Fruit fly (Drosophila melanogaster) whole organism, embryonic: ENCODE data around the gene CG11437.

Experiments used
- CG10267 ChIP-seq: fragments of 200-800 bp; sonication (Bioruptor generic); optimal IDR thresholded peaks from 2 replicates; lab custom pipeline; 2018; ENCODE audit warnings: missing biosample characterization, mild to moderate bottlenecking, missing genetic modification characterization, moderate library complexity
- CG10321 ChIP-seq: fragments of 200-800 bp; sonication (Bioruptor generic); IDR thresholded peaks from 2 replicates; pipeline ENCODE4 v1.3.6; 2022; ENCODE audit warnings: missing biosample characterization, missing genetic modification characterization
- CG10462 ChIP-seq: fragments of 200-800 bp; sonication (Bioruptor generic); optimal IDR thresholded peaks from 2 replicates; lab custom pipeline; 2016; ENCODE audit warnings: missing biosample characterization, missing genetic modification characterization
- CG12104 ChIP-seq: fragments of 200-800 bp; sonication (Bioruptor generic); optimal IDR thresholded peaks from 3 replicates; lab custom pipeline; 2016; ENCODE audit warnings: missing biosample characterization, missing genetic modification characterization
- CG12769 ChIP-seq: fragments of 200-800 bp; sonication (Bioruptor generic); optimal IDR thresholded peaks from 2 replicates; lab custom pipeline; 2019; ENCODE audit warnings: missing biosample characterization, mild to moderate bottlenecking, missing genetic modification characterization, moderate library complexity
- CG14710 ChIP-seq: fragments of 200-800 bp; sonication (Bioruptor generic); optimal IDR thresholded peaks from 3 replicates; lab custom pipeline; 2019; ENCODE audit warnings: missing biosample characterization, mild to moderate bottlenecking, missing genetic modification characterization, moderate library complexity
- CG15696 ChIP-seq: fragments of 200-800 bp; sonication (Bioruptor generic); optimal IDR thresholded peaks from 2 replicates; lab custom pipeline; 2019; ENCODE audit warnings: missing biosample characterization, mild to moderate bottlenecking, missing genetic modification characterization, moderate library complexity
- CG17328 ChIP-seq: fragments of 200-800 bp; sonication (Bioruptor generic); IDR thresholded peaks from 2 replicates; pipeline ENCODE4 v1.3.6; 2022; ENCODE audit warnings: missing biosample characterization, missing genetic modification characterization
- CG17361 ChIP-seq: fragments of 200-800 bp; sonication (Bioruptor generic); IDR thresholded peaks from 3 replicates; pipeline ENCODE4 v1.3.6; 2022; ENCODE audit warnings: missing biosample characterization, missing genetic modification characterization
- CG2199 ChIP-seq: fragments of 200-800 bp; sonication (Bioruptor generic); IDR thresholded peaks from 3 replicates; pipeline ENCODE4 v1.3.6; 2022; ENCODE audit warnings: missing biosample characterization, missing genetic modification characterization
- CG32532 ChIP-seq: fragments of 200-800 bp; sonication (Bioruptor generic); IDR thresholded peaks from 2 replicates; pipeline ENCODE4 v1.3.6; 2022; ENCODE audit warnings: missing biosample characterization, missing genetic modification characterization
- CG33213 ChIP-seq: fragments of 200-800 bp; sonication (Bioruptor generic); optimal IDR thresholded peaks from 3 replicates; lab custom pipeline; 2016; ENCODE audit warnings: missing biosample characterization, missing genetic modification characterization
- CG33557 ChIP-seq: fragments of 200-800 bp; sonication (Bioruptor generic); optimal IDR thresholded peaks from 2 replicates; lab custom pipeline; 2019; ENCODE audit warnings: missing biosample characterization, mild to moderate bottlenecking, missing genetic modification characterization, moderate library complexity
- CG42726 ChIP-seq: fragments of 200-800 bp; sonication (Bioruptor generic); IDR thresholded peaks from 2 replicates; pipeline ENCODE4 v1.3.6; 2022; ENCODE audit warnings: missing biosample characterization, missing genetic modification characterization; ENCODE audit not compliant: partially characterized antibody
- CG4730 ChIP-seq: fragments of 200-800 bp; sonication (Bioruptor generic); IDR thresholded peaks from 2 replicates; pipeline ENCODE4 v1.3.6; 2022; ENCODE audit warnings: missing biosample characterization, missing genetic modification characterization
- CG7271 ChIP-seq: fragments of 200-800 bp; sonication (Bioruptor generic); optimal IDR thresholded peaks from 2 replicates; lab custom pipeline; 2018; ENCODE audit warnings: missing biosample characterization, mild to moderate bottlenecking, missing genetic modification characterization, moderate library complexity
- CG9727 ChIP-seq: fragments of 200-800 bp; sonication (Bioruptor generic); optimal IDR thresholded peaks from 3 replicates; lab custom pipeline; 2017; ENCODE audit warnings: missing biosample characterization, mild to moderate bottlenecking, missing genetic modification characterization
- CG9797 ChIP-seq: fragments of 200-800 bp; sonication (Bioruptor generic); optimal IDR thresholded peaks from 3 replicates; lab custom pipeline; 2018; ENCODE audit warnings: missing biosample characterization, mild to moderate bottlenecking, missing genetic modification characterization
- CTCF ChIP-seq: fragments of 200-800 bp; sonication (Bioruptor generic); optimal IDR thresholded peaks from 2 replicates; lab custom pipeline; 2017; ENCODE audit warnings: missing biosample characterization, mild to moderate bottlenecking, missing genetic modification characterization, moderate library complexity
- D19A ChIP-seq: fragments of 200-800 bp; optimal IDR thresholded peaks from 3 replicates; lab custom pipeline; 2019; ENCODE audit warnings: missing biosample characterization, mild to moderate bottlenecking, missing genetic modification characterization, moderate library complexity
- Ets97D ChIP-seq: fragments of 200-800 bp; sonication (Bioruptor generic); optimal IDR thresholded peaks from 3 replicates; lab custom pipeline; 2016; ENCODE audit warnings: missing biosample characterization, missing genetic modification characterization
- HHEX ChIP-seq: fragments of 200-800 bp; sonication (Bioruptor generic); optimal IDR thresholded peaks from 3 replicates; lab custom pipeline; 2017; ENCODE audit warnings: missing biosample characterization, mild to moderate bottlenecking, missing genetic modification characterization, missing genetic modification reagents
- HLH4C ChIP-seq: fragments of 200-800 bp; sonication (Bioruptor generic); IDR thresholded peaks from 3 replicates; pipeline ENCODE4 v1.3.6; 2022; ENCODE audit warnings: missing biosample characterization, missing genetic modification characterization; ENCODE audit not compliant: partially characterized antibody
- Mad ChIP-seq: fragments of 200-800 bp; sonication (Bioruptor generic); optimal IDR thresholded peaks from 2 replicates; lab custom pipeline; 2016; ENCODE audit warnings: missing biosample characterization, missing genetic modification characterization
- Max ChIP-seq: fragments of 200-800 bp; sonication (Bioruptor generic); optimal IDR thresholded peaks from 2 replicates; lab custom pipeline; 2016; ENCODE audit warnings: missing biosample characterization, mild to moderate bottlenecking, missing genetic modification characterization
- NC2β ChIP-seq: fragments of 200-800 bp; sonication (Bioruptor generic); optimal IDR thresholded peaks from 2 replicates; lab custom pipeline; 2016; ENCODE audit warnings: missing biosample characterization, missing genetic modification characterization
- Trl ChIP-seq, 3 experiments: fragments of >200 bp in 2 of 3; fragments of 200-800 bp in 1 of 3; sonication (Bioruptor generic) in 1 of 3; optimal IDR thresholded peaks; 2 replicates in 1 of 3; 3 replicates in 2 of 3; lab custom pipeline; 2016 to 2017; ENCODE audit warnings: missing biosample characterization in 1 of 3, missing genetic modification characterization in 1 of 3
- ab ChIP-seq: fragments of 200-800 bp; sonication (Bioruptor generic); optimal IDR thresholded peaks from 2 replicates; lab custom pipeline; 2016; ENCODE audit warnings: missing biosample characterization, missing genetic modification characterization
- ac ChIP-seq: fragments of 200-800 bp; sonication (Bioruptor generic); optimal IDR thresholded peaks from 3 replicates; lab custom pipeline; 2017; ENCODE audit warnings: missing biosample characterization, mild to moderate bottlenecking, missing genetic modification characterization
- bab2 ChIP-seq: fragments of 200-800 bp; sonication (Bioruptor generic); optimal IDR thresholded peaks from 2 replicates; lab custom pipeline; 2016; ENCODE audit warnings: missing biosample characterization, missing genetic modification characterization
- chm ChIP-seq: fragments of 200-800 bp; sonication (Bioruptor generic); IDR thresholded peaks from 2 replicates; pipeline ENCODE4 v1.3.6; 2022; ENCODE audit warnings: missing biosample characterization, missing genetic modification characterization
- dm ChIP-seq: fragments of 200-800 bp; sonication (Bioruptor generic); optimal IDR thresholded peaks from 3 replicates; lab custom pipeline; 2016; ENCODE audit warnings: missing biosample characterization, missing genetic modification characterization
- fd3F ChIP-seq: fragments of 200-800 bp; sonication (Bioruptor generic); optimal IDR thresholded peaks from 2 replicates; lab custom pipeline; 2018; ENCODE audit warnings: missing biosample characterization, mild to moderate bottlenecking, missing genetic modification characterization, moderate library complexity
- gcm ChIP-seq: fragments of 200-800 bp; sonication (Bioruptor generic); optimal IDR thresholded peaks from 2 replicates; lab custom pipeline; 2019; ENCODE audit warnings: missing biosample characterization, mild to moderate bottlenecking, missing genetic modification characterization, moderate library complexity
- gem ChIP-seq: fragments of 200-800 bp; sonication (Bioruptor generic); optimal IDR thresholded peaks from 2 replicates; lab custom pipeline; 2019; ENCODE audit warnings: missing biosample characterization, mild to moderate bottlenecking, missing genetic modification characterization, moderate library complexity
- hth ChIP-seq: fragments of >200 bp; optimal IDR thresholded peaks from 2 replicates; lab custom pipeline; 2017; ENCODE audit warnings: inconsistent platforms
- knrl ChIP-seq: fragments of 200-800 bp; sonication (Bioruptor generic); IDR thresholded peaks from 3 replicates; pipeline ENCODE4 v1.3.6; 2022; ENCODE audit warnings: missing biosample characterization, missing genetic modification characterization; ENCODE audit not compliant: partially characterized antibody
- lola ChIP-seq, 3 experiments: fragments of >200 bp in 2 of 3; fragments of 200-800 bp in 1 of 3; sonication (Bioruptor generic) in 1 of 3; optimal IDR thresholded peaks; 2 replicates each; lab custom pipeline; 2017 to 2019; ENCODE audit warnings: missing biosample characterization in 3 of 3, missing genetic modification characterization in 3 of 3, mild to moderate bottlenecking in 1 of 3, moderate library complexity in 1 of 3
- pb ChIP-seq: fragments of 200-800 bp; sonication (Bioruptor generic); optimal IDR thresholded peaks from 3 replicates; lab custom pipeline; 2016; ENCODE audit warnings: missing biosample characterization, missing genetic modification characterization
- prd ChIP-seq, 3 experiments: fragments of >200 bp in 2 of 3; fragments of 200-800 bp in 1 of 3; sonication (Bioruptor generic) in 1 of 3; optimal IDR thresholded peaks in 2 of 3; IDR thresholded peaks in 1 of 3; 2 replicates in 2 of 3; 3 replicates in 1 of 3; pipeline versions ENCODE4 v1.3.6 to Lab custom; 2017 to 2022; ENCODE audit warnings: missing biosample characterization in 1 of 3, missing genetic modification characterization in 1 of 3
- pum ChIP-seq: fragments of 200-800 bp; sonication (Bioruptor generic); optimal IDR thresholded peaks from 2 replicates; lab custom pipeline; 2016; ENCODE audit warnings: missing biosample characterization, missing genetic modification characterization
- row ChIP-seq: fragments of 200-800 bp; sonication (Bioruptor generic); IDR thresholded peaks from 3 replicates; pipeline ENCODE4 v1.3.6; 2022; ENCODE audit warnings: missing biosample characterization, missing genetic modification characterization
- run ChIP-seq: fragments of 200-800 bp; sonication (Bioruptor generic); optimal IDR thresholded peaks from 3 replicates; lab custom pipeline; 2018; ENCODE audit warnings: missing biosample characterization, mild to moderate bottlenecking, missing genetic modification characterization
- shn ChIP-seq: fragments of 200-800 bp; sonication (Bioruptor generic); optimal IDR thresholded peaks from 3 replicates; lab custom pipeline; 2016; ENCODE audit warnings: missing biosample characterization, missing genetic modification characterization
- so ChIP-seq: fragments of 200-800 bp; sonication (Bioruptor generic); IDR thresholded peaks from 3 replicates; pipeline ENCODE4 v1.3.6; 2022; ENCODE audit warnings: missing biosample characterization, missing genetic modification characterization
- sr ChIP-seq: fragments of 200-800 bp; sonication (Bioruptor generic); IDR thresholded peaks from 3 replicates; pipeline ENCODE4 v1.3.6; 2022; ENCODE audit warnings: missing biosample characterization, missing genetic modification characterization
- unc-4 ChIP-seq: fragments of 200-800 bp; sonication (Bioruptor generic); IDR thresholded peaks from 2 replicates; pipeline ENCODE4 v1.3.6; 2022; ENCODE audit warnings: missing biosample characterization, missing genetic modification characterization; ENCODE audit not compliant: partially characterized antibody
- vnd ChIP-seq: fragments of 200-800 bp; sonication (Bioruptor generic); IDR thresholded peaks from 3 replicates; pipeline ENCODE4 v1.3.6; 2022; ENCODE audit warnings: missing biosample characterization, missing genetic modification characterization; ENCODE audit not compliant: partially characterized antibody
- z ChIP-seq: fragments of 200-800 bp; sonication (Bioruptor generic); IDR thresholded peaks from 3 replicates; pipeline ENCODE4 v1.3.6; 2022; ENCODE audit warnings: missing biosample characterization, missing genetic modification characterization
- zen ChIP-seq: fragments of 200-800 bp; sonication (Bioruptor generic); optimal IDR thresholded peaks from 3 replicates; lab custom pipeline; 2018; ENCODE audit warnings: missing biosample characterization, mild to moderate bottlenecking, missing genetic modification characterization, moderate library complexity

CG11437 gene

DNA sequence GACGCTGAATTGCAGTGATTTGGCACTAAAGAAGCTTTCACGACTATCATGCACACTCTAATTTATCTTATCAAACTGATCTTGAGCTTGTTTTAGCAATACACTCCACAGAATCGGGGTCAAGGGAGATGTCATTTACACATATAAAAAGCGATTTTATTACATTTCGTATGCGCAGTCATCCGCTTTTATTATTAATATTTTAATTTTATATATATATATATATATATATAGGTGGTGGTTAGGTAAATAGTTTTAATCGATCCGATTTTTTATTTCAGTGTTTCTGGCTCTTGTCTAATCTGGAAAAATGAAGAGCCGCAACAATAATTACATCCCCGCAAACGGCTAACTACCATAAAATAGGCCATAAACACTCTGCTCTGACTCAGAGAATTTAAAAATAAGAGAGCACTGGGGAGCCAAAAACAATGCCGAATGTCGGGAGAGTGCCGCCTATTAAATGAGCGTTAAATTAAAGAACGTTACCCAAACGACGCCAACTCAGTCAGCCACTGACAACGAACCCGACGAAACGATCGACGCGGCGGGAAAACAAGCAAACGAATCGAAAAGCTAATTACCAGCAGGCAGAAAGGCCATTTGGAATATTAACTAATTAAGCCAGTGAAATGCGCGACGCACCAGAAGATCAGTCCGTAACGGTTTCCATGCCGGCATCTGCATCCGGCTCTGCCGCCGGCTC is 3.1 kb downstream of the CG11437 start (continued):
- peak; percentile 57 for TF ChIP-seq CG17361 (GFP tag; lab: Robert Waterston, UW)
- TF ChIP-seq D19A (tag; lab: Kevin White, UChicago), result no peak
- peak; percentile 82 for TF ChIP-seq gem (tag; lab: Kevin White, UChicago)
- no peak for TF ChIP-seq HLH4C (GFP tag; lab: Robert Waterston, UW)
- TF ChIP-seq Ets97D (GFP tag; lab: Kevin White, UChicago), result no peak
- peak; percentile 51 for TF ChIP-seq fd3F (GFP tag; lab: Kevin White, UChicago)
- TF ChIP-seq sr, result no peak
- no peak for TF ChIP-seq CG15696 (tag; lab: Kevin White, UChicago)
- TF ChIP-seq gcm (GFP tag; lab: Kevin White, UChicago), result no peak
- no peak for TF ChIP-seq Max
- peak; percentile 59 for TF ChIP-seq HHEX
- no peak for TF ChIP-seq bab2
- no peak for TF ChIP-seq CG33557 (GFP tag; lab: Kevin White, UChicago)
- no peak for TF ChIP-seq vnd (GFP tag; lab: Robert Waterston, UW)
- TF ChIP-seq CG9797 (GFP tag; lab: Kevin White, UChicago), result no peak
- no peak for TF ChIP-seq CG42726 (GFP tag; lab: Robert Waterston, UW)
- TF ChIP-seq CG10462 (GFP tag; lab: Kevin White, UChicago), result no peak
- TF ChIP-seq Trl (optimal IDR thresholded peaks at IDR 0.05; lab: Kevin White, UChicago), result peak; percentile 26 to 58
- no peak for TF ChIP-seq Trl (GFP tag; optimal IDR thresholded peaks at IDR 0.05; lab: Kevin White, UChicago)
- no peak for TF ChIP-seq lola (GFP tag; optimal IDR thresholded peaks at IDR 0.05; lab: Kevin White, UChicago)
- TF ChIP-seq NC2β (GFP tag; lab: Kevin White, UChicago), result no peak
- no peak for TF ChIP-seq prd (optimal IDR thresholded peaks at IDR 0.05; lab: Kevin White, UChicago)
- peak; percentile 53; the same call in 2 of the 3 replicates for TF ChIP-seq prd (GFP tag; IDR thresholded peaks at IDR 0.05; lab: Robert Waterston, UW)
- no peak for TF ChIP-seq CG10321 (GFP tag; lab: Robert Waterston, UW)
- TF ChIP-seq zen (tag; lab: Kevin White, UChicago), result no peak
- TF ChIP-seq knrl (GFP tag; lab: Robert Waterston, UW), result no peak
- peak; percentile 66 for TF ChIP-seq CG32532
- no peak for TF ChIP-seq chm (GFP tag; lab: Robert Waterston, UW)
- peak; percentile 29; the same call in 1 of the 2 replicates for TF ChIP-seq CG4730
- no peak for TF ChIP-seq pum (GFP tag; lab: Kevin White, UChicago)
- no peak for TF ChIP-seq CG12104 (GFP tag; lab: Kevin White, UChicago)
- TF ChIP-seq CG14710 (tag; lab: Kevin White, UChicago), result no peak
- no peak for TF ChIP-seq CG33213
- TF ChIP-seq CG9727, result peak; percentile 43
- TF ChIP-seq CG7271 (tag; lab: Kevin White, UChicago), result no peak
- no peak for TF ChIP-seq hth (lab: Kevin White, UChicago)
- TF ChIP-seq pb (GFP tag; lab: Kevin White, UChicago), result no peak
- TF ChIP-seq unc-4 (GFP tag; lab: Robert Waterston, UW), result no peak
- no peak for TF ChIP-seq ab (GFP tag; lab: Kevin White, UChicago)
- TF ChIP-seq run (tag; lab: Kevin White, UChicago), result peak; percentile 11
- no peak for TF ChIP-seq CTCF (GFP tag; lab: Kevin White, UChicago)
- peak; percentile 74 for TF ChIP-seq row (GFP tag; lab: Robert Waterston, UW)
- TF ChIP-seq so (GFP tag; lab: Robert Waterston, UW), result no peak
- no peak for TF ChIP-seq CG10267 (tag; lab: Kevin White, UChicago)
- TF ChIP-seq CG12769 (tag; lab: Kevin White, UChicago), result no peak
- TF ChIP-seq shn (GFP tag; lab: Kevin White, UChicago), result no peak
- no peak for TF ChIP-seq CG2199 (GFP tag; lab: Robert Waterston, UW)
- TF ChIP-seq dm (GFP tag; lab: Kevin White, UChicago), result no peak
- TF ChIP-seq CG17328, result no peak
- TF ChIP-seq Mad (GFP tag; lab: Kevin White, UChicago), result no peak
- no peak for TF ChIP-seq z
- TF ChIP-seq ac (GFP tag; lab: Kevin White, UChicago), result no peak
